Fruit fly (Drosophila melanogaster): ENCODE data around the gene CG8475.

DNA sequence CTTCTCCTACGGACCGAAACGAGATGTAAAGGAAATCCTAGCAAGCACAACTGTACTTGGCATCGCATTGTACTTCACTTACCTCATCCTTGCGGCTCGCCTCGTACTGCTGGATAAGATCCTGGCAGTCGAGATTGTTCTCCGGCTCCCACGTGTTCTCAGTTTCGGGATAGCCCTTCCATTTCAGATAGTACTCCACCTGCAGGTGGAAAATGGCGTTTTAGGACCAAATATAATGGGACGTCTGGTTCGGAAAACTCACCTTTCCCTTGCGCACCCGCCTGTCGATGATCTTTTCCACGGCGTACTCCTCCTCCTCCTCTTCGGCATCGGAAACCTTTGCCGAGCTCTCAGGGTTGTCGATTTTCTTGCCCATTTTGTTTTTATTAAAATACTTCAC, 13.8 kb upstream of the CG8475 start:
- no peak for TF ChIP-seq cic (GFP tag; optimal IDR thresholded peaks at IDR 0.05)
- TF ChIP-seq CG12768 (GFP tag; optimal IDR thresholded peaks at IDR 0.05), result no peak
- no peak for TF ChIP-seq CG1620 (GFP tag; optimal IDR thresholded peaks at IDR 0.05)
- no peak for TF ChIP-seq pad (GFP tag; optimal IDR thresholded peaks at IDR 0.05)
- no peak for TF ChIP-seq ovo (GFP tag; optimal IDR thresholded peaks at IDR 0.05)
- TF ChIP-seq CG7045 (GFP tag; optimal IDR thresholded peaks at IDR 0.05), result no peak
- no peak for TF ChIP-seq CG7101 (tag; optimal IDR thresholded peaks at IDR 0.05)
- TF ChIP-seq tj (GFP tag; optimal IDR thresholded peaks at IDR 0.05), result no peak
- no peak for TF ChIP-seq Mnt (GFP tag; optimal IDR thresholded peaks at IDR 0.05)
